Worm (Caenorhabditis elegans): ENCODE results near the gene C09G12.17.

The C09G12.17 gene

ce11 chrIV:3521710-3522109, 25.5 kb upstream of the C09G12.17 start:
- TF ChIP-seq ekl-4 (GFP tag; IDR thresholded peaks at IDR 0.05) = 0 out of 2 replicates have a peak, but pooled peaks have one; percentile 23
- no peak for TF ChIP-seq mel-28 (tag; optimal IDR thresholded peaks at IDR 0.05; ENCODE audit: borderline replicate concordance)
- TF ChIP-seq chd-7 (tag; optimal IDR thresholded peaks at IDR 0.05) = no peak
- peak; percentile 47; the same call in 1 of the 2 replicates for TF ChIP-seq zfh-2 (GFP tag; conservative IDR thresholded peaks at IDR 0.05)
- no peak for TF ChIP-seq repo-1 (tag; optimal IDR thresholded peaks at IDR 0.05)
- no peak for TF ChIP-seq rec-8 (tag; optimal IDR thresholded peaks at IDR 0.05)
- no peak for TF ChIP-seq pha-4 (tag; optimal IDR thresholded peaks at IDR 0.05)

DNA sequence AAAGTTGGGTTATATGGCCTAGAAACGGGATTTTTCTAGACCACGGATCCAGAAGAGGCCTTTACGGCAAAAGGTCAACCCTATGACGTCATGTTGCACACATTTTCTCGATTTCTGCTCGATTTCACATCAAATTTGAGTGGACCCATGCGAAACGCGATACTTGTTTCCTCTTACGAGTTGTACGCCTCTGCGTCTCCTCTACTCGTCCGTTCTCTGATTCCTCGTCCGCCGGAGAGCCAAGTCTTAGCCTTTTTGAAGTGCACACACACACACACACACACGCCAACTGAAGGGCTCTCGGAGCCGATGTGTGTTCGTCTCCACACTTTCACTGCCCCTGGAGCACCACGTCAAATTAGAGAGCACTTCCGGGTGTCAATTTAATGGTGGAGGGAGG, 24.7 kb upstream of the C09G12.17 start:
- no peak for TF ChIP-seq ZK185.1 (tag; optimal IDR thresholded peaks at IDR 0.05; ENCODE audit: poor library complexity, severe bottlenecking)
- peak; percentile 46 for TF ChIP-seq ceh-27 (GFP tag; optimal IDR thresholded peaks at IDR 0.05)
- 0 out of 2 replicates have a peak, but pooled peaks have one; percentile 16 for TF ChIP-seq nfyb-1 (GFP tag; IDR thresholded peaks at IDR 0.05)
- TF ChIP-seq zfh-2 (GFP tag; conservative IDR thresholded peaks at IDR 0.05) = peak; percentile 30; the same call in 1 of the 2 replicates
- TF ChIP-seq hmg-1.2 (GFP tag; IDR thresholded peaks at IDR 0.05) = peak; percentile 14; the same call in 1 of the 2 replicates

DNA sequence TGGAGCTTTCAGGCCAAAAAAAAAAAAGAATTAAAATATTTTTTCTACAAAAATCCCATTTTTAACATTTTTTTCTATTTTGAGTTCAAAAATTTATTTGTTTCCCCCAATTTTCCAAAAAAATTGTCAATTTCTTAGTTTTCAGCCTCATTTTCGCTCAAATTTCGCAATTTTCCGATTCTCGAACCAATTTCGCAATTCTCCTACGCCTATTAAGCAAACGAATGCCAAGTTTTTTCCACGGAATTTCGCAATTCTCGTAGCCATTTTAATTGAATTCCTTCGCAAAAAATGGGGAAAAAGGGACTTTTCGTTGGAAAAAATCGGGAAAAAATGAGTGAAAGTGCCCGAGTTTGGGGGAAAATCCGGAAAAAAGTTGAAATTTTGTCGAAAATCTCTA, 24.1 kb upstream of the C09G12.17 start:
- TF ChIP-seq unc-130 (GFP tag; optimal IDR thresholded peaks at IDR 0.05) (no peak), lin-54 (GFP tag; optimal IDR thresholded peaks at IDR 0.05) (no peak), cebp-1 (GFP tag; IDR thresholded peaks at IDR 0.05) (peak; percentile 93), cebp-1 (tag; optimal IDR thresholded peaks at IDR 0.05) (peak; percentile 100), F49E8.2 (tag; optimal IDR thresholded peaks at IDR 0.05; ENCODE audit: insufficient read depth) (no peak), F10E7.11 (tag; optimal IDR thresholded peaks at IDR 0.05) (no peak), mes-4 (tag; optimal IDR thresholded peaks at IDR 0.05) (no peak)

DNA sequence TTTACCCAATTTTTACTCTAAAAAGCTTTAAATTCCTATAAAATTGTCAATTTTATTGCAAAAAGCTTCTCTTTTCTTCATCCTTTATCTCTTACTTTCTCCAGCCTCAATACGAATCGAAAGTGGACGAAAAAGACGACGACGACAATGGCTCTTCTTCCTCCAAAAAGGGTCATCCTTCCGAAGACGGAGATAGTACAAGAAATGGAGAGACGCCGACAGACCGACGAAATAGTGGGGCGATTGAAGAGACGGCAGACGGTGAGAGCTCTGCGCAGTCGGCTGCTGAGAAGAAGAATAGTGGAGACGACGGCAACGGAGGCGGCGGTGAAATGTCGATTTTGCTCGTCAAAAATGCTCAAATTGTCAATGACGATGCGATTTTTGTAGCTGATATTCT, 23.1 kb upstream of the C09G12.17 start:
- TF ChIP-seq C06A6.2 (GFP tag; conservative IDR thresholded peaks at IDR 0.05) = 0 out of 2 replicates have a peak, but pooled peaks have one; percentile 26
- TF ChIP-seq hmg-1.2 (GFP tag; IDR thresholded peaks at IDR 0.05) = peak; percentile 99
- TF ChIP-seq ceh-91 (GFP tag; IDR thresholded peaks at IDR 0.05) = no peak
- TF ChIP-seq snpc-4 (GFP tag; optimal IDR thresholded peaks at IDR 0.05) = peak; percentile 68
- TF ChIP-seq snpc-4 (tag; optimal IDR thresholded peaks at IDR 0.05) = peak; percentile 70 to 85 (median 84)
- no peak for TF ChIP-seq cebp-1 (GFP tag; IDR thresholded peaks at IDR 0.05)
- TF ChIP-seq cebp-1 (tag; optimal IDR thresholded peaks at IDR 0.05) = peak; percentile 47
- TF ChIP-seq sea-2 (GFP tag; IDR thresholded peaks at IDR 0.05) = no peak
- TF ChIP-seq zfh-2 (GFP tag; conservative IDR thresholded peaks at IDR 0.05) = peak; percentile 63

DNA sequence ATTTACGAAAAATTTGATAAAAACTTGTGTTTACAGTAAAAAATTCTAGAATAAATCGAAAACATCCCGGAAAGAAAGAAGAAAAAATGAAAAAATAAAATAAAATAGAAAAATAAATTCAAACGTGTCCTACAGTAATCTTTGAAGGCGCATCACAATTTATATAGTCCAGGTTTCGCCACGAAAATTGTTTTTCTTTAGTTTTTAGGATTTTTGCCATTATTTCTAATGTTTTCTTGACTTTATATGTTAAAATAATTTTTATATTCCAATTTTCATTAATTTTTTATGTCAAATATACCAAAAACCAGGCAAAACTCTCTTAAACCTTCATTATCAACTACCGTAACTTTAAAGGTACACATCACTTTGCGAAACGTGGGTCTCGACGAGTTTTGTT, 21.3 kb upstream of the C09G12.17 start:
- TF ChIP-seq cebp-2 (GFP tag; IDR thresholded peaks at IDR 0.05) = no peak
- TF ChIP-seq lin-54 (GFP tag; optimal IDR thresholded peaks at IDR 0.05) = peak; percentile 21
- TF ChIP-seq madf-8 (GFP tag; conservative IDR thresholded peaks at IDR 0.05) = peak; percentile 53; the same call in 1 of the 2 replicates
- TF ChIP-seq ceh-91 (GFP tag; IDR thresholded peaks at IDR 0.05) = 0 out of 2 replicates have a peak, but pooled peaks have one; percentile 24
- TF ChIP-seq F37B4.10 (GFP tag; IDR thresholded peaks at IDR 0.05) = no peak
- TF ChIP-seq lsl-1 (GFP tag; optimal IDR thresholded peaks at IDR 0.05) = peak; percentile 96
- TF ChIP-seq snpc-1.3 (tag; optimal IDR thresholded peaks at IDR 0.05; ENCODE audit: insufficient read depth) = peak; percentile 56
- no peak for TF ChIP-seq dox-1 (GFP tag; IDR thresholded peaks at IDR 0.05)
- no peak for TF ChIP-seq Y56A3A.18 (GFP tag; IDR thresholded peaks at IDR 0.05)
- peak; percentile 43 for TF ChIP-seq snpc-1.1 (tag; optimal IDR thresholded peaks at IDR 0.05; ENCODE audit: insufficient read depth)
- peak; percentile 88 for TF ChIP-seq F33H1.4 (GFP tag; IDR thresholded peaks at IDR 0.05)
- TF ChIP-seq madf-6 (GFP tag; IDR thresholded peaks at IDR 0.05) = peak; percentile 83
- peak; percentile 84 for TF ChIP-seq xnd-1 (tag; optimal IDR thresholded peaks at IDR 0.05)

Measured in whole organism, young adult.